Fruit fly (Drosophila melanogaster) whole organism, embryonic: ENCODE data around the gene CG14960.

Experiments used
- CG12155 ChIP-seq: fragments of 200-800 bp; sonication (Bioruptor generic); optimal IDR thresholded peaks from 3 replicates; lab custom pipeline; 2016; ENCODE audit warnings: missing biosample characterization, missing genetic modification characterization
- CG12391 ChIP-seq: fragments of 200-800 bp; sonication (Bioruptor generic); optimal IDR thresholded peaks from 3 replicates; lab custom pipeline; 2018; ENCODE audit warnings: missing biosample characterization, mild to moderate bottlenecking, missing genetic modification characterization, moderate library complexity
- CG17912 ChIP-seq: fragments of 200-800 bp; sonication (Bioruptor generic); optimal IDR thresholded peaks from 2 replicates; lab custom pipeline; 2018; ENCODE audit warnings: missing biosample characterization, mild to moderate bottlenecking, missing genetic modification characterization
- CG2712 ChIP-seq: fragments of 200-800 bp; optimal IDR thresholded peaks from 3 replicates; lab custom pipeline; 2019; ENCODE audit warnings: missing biosample characterization, mild to moderate bottlenecking, missing genetic modification characterization, moderate library complexity
- CG32772 ChIP-seq: fragments of 200-800 bp; sonication (Bioruptor generic); IDR thresholded peaks from 2 replicates; pipeline ENCODE4 v1.3.6; 2022; ENCODE audit warnings: missing biosample characterization, missing genetic modification characterization
- CG4282 ChIP-seq: fragments of 200-800 bp; sonication (Bioruptor generic); optimal IDR thresholded peaks from 2 replicates; lab custom pipeline; 2016; ENCODE audit warnings: missing biosample characterization, missing genetic modification characterization
- CG4328 ChIP-seq: fragments of 200-800 bp; sonication (Bioruptor generic); optimal IDR thresholded peaks from 3 replicates; lab custom pipeline; 2017; ENCODE audit warnings: missing biosample characterization, missing genetic modification reagents, missing genetic modification characterization
- CG6813 ChIP-seq: fragments of 200-800 bp; sonication (Bioruptor generic); optimal IDR thresholded peaks from 2 replicates; lab custom pipeline; 2017; ENCODE audit warnings: missing biosample characterization, missing genetic modification characterization, mild to moderate bottlenecking, moderate library complexity, missing genetic modification reagents
- CG7271 ChIP-seq: fragments of 200-800 bp; sonication (Bioruptor generic); optimal IDR thresholded peaks from 2 replicates; lab custom pipeline; 2018; ENCODE audit warnings: missing biosample characterization, mild to moderate bottlenecking, missing genetic modification characterization, moderate library complexity
- CG8944 ChIP-seq: fragments of 200-800 bp; sonication (Bioruptor generic); optimal IDR thresholded peaks from 3 replicates; lab custom pipeline; 2016; ENCODE audit warnings: missing biosample characterization, missing genetic modification characterization
- Chrac-16 ChIP-seq: fragments of 200-800 bp; sonication (Bioruptor generic); optimal IDR thresholded peaks from 3 replicates; lab custom pipeline; 2016; ENCODE audit warnings: missing biosample characterization, missing genetic modification characterization
- D19A ChIP-seq: fragments of 200-800 bp; optimal IDR thresholded peaks from 3 replicates; lab custom pipeline; 2019; ENCODE audit warnings: missing biosample characterization, mild to moderate bottlenecking, missing genetic modification characterization, moderate library complexity
- D19B ChIP-seq: fragments of 200-800 bp; sonication (Bioruptor generic); optimal IDR thresholded peaks from 2 replicates; lab custom pipeline; 2017; ENCODE audit warnings: missing biosample characterization, mild to moderate bottlenecking, missing genetic modification characterization
- Dp ChIP-seq: fragments of 200-800 bp; sonication (Bioruptor generic); optimal IDR thresholded peaks from 2 replicates; lab custom pipeline; 2018; ENCODE audit warnings: missing biosample characterization, mild to moderate bottlenecking, missing genetic modification characterization, moderate library complexity
- Drgx ChIP-seq: fragments of 200-800 bp; sonication (Bioruptor generic); IDR thresholded peaks from 2 replicates; pipeline ENCODE4 v1.3.6; 2022; ENCODE audit warnings: missing biosample characterization, missing genetic modification characterization
- Eip74EF ChIP-seq, 2 experiments: fragments of 200-800 bp in 1 of 2; fragments of >200 bp in 1 of 2; sonication (Bioruptor generic) in 1 of 2; optimal IDR thresholded peaks; 2 replicates each; lab custom pipeline; 2017 to 2019; ENCODE audit warnings: missing biosample characterization in 2 of 2, missing genetic modification characterization in 2 of 2, mild to moderate bottlenecking in 1 of 2, moderate library complexity in 1 of 2
- Fer3 ChIP-seq: fragments of 200-800 bp; sonication (Bioruptor generic); optimal IDR thresholded peaks from 2 replicates; lab custom pipeline; 2018; ENCODE audit warnings: missing biosample characterization, mild to moderate bottlenecking, missing genetic modification characterization, moderate library complexity
- MTF-1 ChIP-seq: fragments of 200-800 bp; sonication (Bioruptor generic); optimal IDR thresholded peaks from 2 replicates; lab custom pipeline; 2018; ENCODE audit warnings: missing biosample characterization, mild to moderate bottlenecking, missing genetic modification characterization, borderline replicate concordance
- Mad ChIP-seq: fragments of 200-800 bp; sonication (Bioruptor generic); optimal IDR thresholded peaks from 2 replicates; lab custom pipeline; 2016; ENCODE audit warnings: missing biosample characterization, missing genetic modification characterization
- Mrtf ChIP-seq: fragments of 200-800 bp; sonication (Bioruptor generic); IDR thresholded peaks from 3 replicates; pipeline ENCODE4 v1.3.6; 2022; ENCODE audit warnings: missing biosample characterization, missing genetic modification characterization
- Nf-YB ChIP-seq: fragments of 200-800 bp; sonication (Bioruptor generic); optimal IDR thresholded peaks from 3 replicates; lab custom pipeline; 2019; ENCODE audit warnings: missing biosample characterization, mild to moderate bottlenecking, missing genetic modification characterization, moderate library complexity
- Ravus ChIP-seq: fragments of 200-800 bp; sonication (Bioruptor generic); IDR thresholded peaks from 2 replicates; pipeline ENCODE4 v1.3.6; 2022; ENCODE audit warnings: missing biosample characterization, missing genetic modification characterization
- Scr ChIP-seq: fragments of 200-800 bp; sonication (Bioruptor generic); IDR thresholded peaks from 2 replicates; pipeline ENCODE4 v1.3.6; 2022; ENCODE audit warnings: missing biosample characterization, missing genetic modification characterization; ENCODE audit not compliant: partially characterized antibody
- amos ChIP-seq: fragments of 200-800 bp; sonication (Bioruptor generic); IDR thresholded peaks from 2 replicates; pipeline ENCODE4 v1.3.6; 2022; ENCODE audit warnings: missing biosample characterization, missing genetic modification characterization; ENCODE audit not compliant: partially characterized antibody
- bbx ChIP-seq: fragments of 200-800 bp; sonication (Bioruptor generic); IDR thresholded peaks from 2 replicates; pipeline ENCODE4 v1.3.6; 2022; ENCODE audit warnings: missing biosample characterization, missing genetic modification characterization; ENCODE audit not compliant: partially characterized antibody
- chn ChIP-seq: fragments of 200-800 bp; sonication (Bioruptor generic); optimal IDR thresholded peaks from 2 replicates; lab custom pipeline; 2016; ENCODE audit warnings: missing biosample characterization, missing genetic modification characterization
- crol ChIP-seq: fragments of 200-800 bp; sonication (Bioruptor generic); IDR thresholded peaks from 2 replicates; pipeline ENCODE4 v1.3.6; 2022; ENCODE audit warnings: missing biosample characterization, missing genetic modification characterization
- gcm ChIP-seq: fragments of 200-800 bp; sonication (Bioruptor generic); optimal IDR thresholded peaks from 2 replicates; lab custom pipeline; 2019; ENCODE audit warnings: missing biosample characterization, mild to moderate bottlenecking, missing genetic modification characterization, moderate library complexity
- gfzf ChIP-seq: fragments of 200-800 bp; sonication (Bioruptor generic); optimal IDR thresholded peaks from 2 replicates; lab custom pipeline; 2016; ENCODE audit warnings: missing biosample characterization, mild to moderate bottlenecking, missing genetic modification characterization, moderate library complexity
- ham ChIP-seq: fragments of 200-800 bp; sonication (Bioruptor generic); IDR thresholded peaks from 2 replicates; pipeline ENCODE4 v1.3.6; 2022; ENCODE audit warnings: missing biosample characterization, missing genetic modification characterization
- hb ChIP-seq: fragments of 200-800 bp; sonication (Bioruptor generic); IDR thresholded peaks from 3 replicates; pipeline ENCODE4 v1.3.6; 2022; ENCODE audit warnings: missing biosample characterization, missing genetic modification characterization; ENCODE audit not compliant: partially characterized antibody
- lmd ChIP-seq: fragments of 200-800 bp; sonication (Bioruptor generic); IDR thresholded peaks from 2 replicates; pipeline ENCODE4 v1.3.6; 2022; ENCODE audit warnings: missing biosample characterization, missing genetic modification characterization
- pan ChIP-seq, 4 experiments: fragments of >200 bp in 3 of 4; fragments of 200-800 bp in 1 of 4; sonication (Bioruptor generic) in 1 of 4; optimal IDR thresholded peaks in 3 of 4; IDR thresholded peaks in 1 of 4; 2 replicates each; pipeline versions ENCODE4 v1.3.6 to Lab custom; 2017 to 2022; ENCODE audit warnings: missing biosample characterization in 2 of 4, missing genetic modification characterization in 2 of 4, mixed read lengths in 1 of 4
- pb ChIP-seq: fragments of 200-800 bp; sonication (Bioruptor generic); optimal IDR thresholded peaks from 3 replicates; lab custom pipeline; 2016; ENCODE audit warnings: missing biosample characterization, missing genetic modification characterization
- psq ChIP-seq: fragments of 200-800 bp; sonication (Bioruptor generic); optimal IDR thresholded peaks from 2 replicates; lab custom pipeline; 2017; ENCODE audit warnings: missing biosample characterization, missing genetic modification characterization
- pzg ChIP-seq: fragments of 200-800 bp; sonication (Bioruptor generic); optimal IDR thresholded peaks from 3 replicates; lab custom pipeline; 2018; ENCODE audit warnings: missing biosample characterization, mild to moderate bottlenecking, missing genetic modification characterization, moderate library complexity
- repo ChIP-seq: fragments of 200-800 bp; sonication (Bioruptor generic); optimal IDR thresholded peaks from 2 replicates; lab custom pipeline; 2016; ENCODE audit warnings: missing biosample characterization, missing genetic modification characterization
- row ChIP-seq: fragments of 200-800 bp; sonication (Bioruptor generic); IDR thresholded peaks from 3 replicates; pipeline ENCODE4 v1.3.6; 2022; ENCODE audit warnings: missing biosample characterization, missing genetic modification characterization
- sd ChIP-seq: fragments of 200-800 bp; sonication (Bioruptor generic); optimal IDR thresholded peaks from 3 replicates; lab custom pipeline; 2018; ENCODE audit warnings: missing biosample characterization, mild to moderate bottlenecking, missing genetic modification characterization, moderate library complexity
- sens ChIP-seq: fragments of 200-800 bp; sonication (Bioruptor generic); peaks from one replicate; lab custom pipeline; 2016; ENCODE audit warnings: missing biosample characterization, missing genetic modification characterization
- sens-2 ChIP-seq: fragments of 200-800 bp; sonication (Bioruptor generic); IDR thresholded peaks from 2 replicates; pipeline ENCODE4 v1.3.6; 2022; ENCODE audit warnings: missing biosample characterization, missing genetic modification characterization
- slbo ChIP-seq: fragments of 200-800 bp; sonication (Bioruptor generic); IDR thresholded peaks from 2 replicates; pipeline ENCODE4 v1.3.6; 2022; ENCODE audit warnings: missing biosample characterization, missing genetic modification characterization
- ssp ChIP-seq: fragments of 200-800 bp; sonication (Bioruptor generic); IDR thresholded peaks from 2 replicates; pipeline ENCODE4 v1.3.6; 2022; ENCODE audit warnings: missing biosample characterization, missing genetic modification characterization
- ttk ChIP-seq: fragments of 200-800 bp; sonication (Bioruptor generic); IDR thresholded peaks from 2 replicates; pipeline ENCODE4 v2.1.2; 2022; ENCODE audit warnings: missing biosample characterization, missing genetic modification characterization
- tup ChIP-seq: fragments of 200-800 bp; sonication (Bioruptor generic); optimal IDR thresholded peaks from 2 replicates; lab custom pipeline; 2016; ENCODE audit warnings: missing biosample characterization, mild to moderate bottlenecking, missing genetic modification characterization, moderate library complexity
- unc-4 ChIP-seq: fragments of 200-800 bp; sonication (Bioruptor generic); IDR thresholded peaks from 2 replicates; pipeline ENCODE4 v1.3.6; 2022; ENCODE audit warnings: missing biosample characterization, missing genetic modification characterization; ENCODE audit not compliant: partially characterized antibody
- z ChIP-seq: fragments of 200-800 bp; sonication (Bioruptor generic); IDR thresholded peaks from 3 replicates; pipeline ENCODE4 v1.3.6; 2022; ENCODE audit warnings: missing biosample characterization, missing genetic modification characterization

CG14960 gene

DNA sequence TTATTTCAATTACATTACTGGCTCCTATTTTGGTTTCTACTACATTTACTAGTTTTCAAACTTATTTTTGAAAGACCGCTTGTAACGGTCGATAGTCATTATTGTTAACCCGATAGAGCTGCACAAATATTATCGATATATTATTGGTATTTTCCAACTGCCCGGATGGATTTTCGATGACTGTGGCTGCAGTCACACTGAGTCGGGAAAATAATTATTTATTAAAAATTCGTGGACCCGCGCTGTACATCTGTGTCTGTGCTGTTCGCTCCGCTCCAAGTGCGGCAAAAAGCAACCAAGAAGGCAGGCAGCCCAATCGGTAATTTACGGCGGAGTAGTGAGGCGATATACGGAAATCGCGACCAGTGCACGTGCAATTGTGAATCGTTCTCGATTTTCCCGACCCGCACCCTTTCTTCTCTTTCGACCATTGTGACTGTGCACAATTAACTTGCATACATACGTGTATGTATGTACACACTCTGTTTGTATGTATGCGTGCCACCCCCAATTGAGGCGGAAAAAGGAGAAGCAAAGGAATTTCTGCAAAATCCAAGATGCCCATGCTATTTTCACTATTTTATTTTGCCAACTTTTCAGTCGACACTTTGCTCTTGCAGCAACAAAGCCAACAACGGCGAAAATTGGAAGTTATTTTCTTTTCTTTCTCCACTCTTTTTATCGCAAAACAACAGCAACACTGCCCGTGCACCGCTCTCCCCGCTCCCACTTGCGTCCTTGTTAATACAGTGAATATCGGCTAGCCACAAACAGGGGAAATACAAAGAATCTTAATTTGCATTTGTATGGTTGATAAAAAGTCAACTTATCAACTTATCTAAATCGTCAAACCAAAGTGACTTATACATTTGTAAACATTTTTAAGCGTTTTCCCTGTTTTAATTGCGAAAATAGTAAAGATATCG is 33.0 kb downstream of the CG14960 start, which contains the start of gene ZnT63C:
ZnT63C (plus strand) TSS at position 175 of the 926 bp plus-strand sequence.
- TF ChIP-seq Scr (GFP tag; lab: Robert Waterston, UW) (peak; percentile 79), row (GFP tag; lab: Robert Waterston, UW) (peak; percentile 33; the same call in 2 of the 3 replicates), Mad (GFP tag; lab: Kevin White, UChicago) (peak; percentile 14), pb (GFP tag; lab: Kevin White, UChicago) (no peak), gcm (GFP tag; lab: Kevin White, UChicago) (no peak), crol (GFP tag; lab: Robert Waterston, UW) (peak; percentile 89), Chrac-16 (no peak), slbo (GFP tag; lab: Robert Waterston, UW) (no peak), z (GFP tag; lab: Robert Waterston, UW) (no peak), pan (optimal IDR thresholded peaks at IDR 0.05; lab: Kevin White, UChicago) (no peak), pan (GFP tag; optimal IDR thresholded peaks at IDR 0.05 in 1 of 2, IDR thresholded peaks at IDR 0.05 in 1 of 2) (peak in 1 of 2 experiments; percentile 10), repo (GFP tag; lab: Kevin White, UChicago) (no peak), CG2712 (peak; percentile 100), MTF-1 (GFP tag; lab: Kevin White, UChicago) (peak; percentile 23), Dp (GFP tag; lab: Kevin White, UChicago) (peak; percentile 54), D19A (tag; lab: Kevin White, UChicago) (peak; percentile 6), CG32772 (no peak), sd (tag; lab: Kevin White, UChicago) (peak; percentile 58), tup (no peak), lmd (no peak), CG7271 (tag; lab: Kevin White, UChicago) (no peak), gfzf (GFP tag; lab: Kevin White, UChicago) (peak; percentile 85), D19B (GFP tag; lab: Kevin White, UChicago) (no peak), Ravus (GFP tag; lab: Robert Waterston, UW) (no peak), sens (peak; percentile 69), unc-4 (GFP tag; lab: Robert Waterston, UW) (peak; percentile 78), CG4282 (GFP tag; lab: Kevin White, UChicago) (no peak), CG6813 (GFP tag; lab: Kevin White, UChicago) (no peak), Nf-YB (no peak), ham (GFP tag; lab: Robert Waterston, UW) (no peak), Mrtf (no peak), pzg (GFP tag; lab: Kevin White, UChicago) (peak; percentile 74), CG17912 (GFP tag; lab: Kevin White, UChicago) (no peak), Drgx (GFP tag; lab: Robert Waterston, UW) (peak; percentile 23; the same call in 1 of the 2 replicates), CG4328 (GFP tag; lab: Kevin White, UChicago) (no peak), chn (GFP tag; lab: Kevin White, UChicago) (no peak), CG8944 (no peak), ssp (GFP tag; lab: Robert Waterston, UW) (no peak), Eip74EF (GFP tag; optimal IDR thresholded peaks at IDR 0.05; lab: Kevin White, UChicago) (no peak), sens-2 (no peak), amos (GFP tag; lab: Robert Waterston, UW) (peak; percentile 78), ttk (GFP tag; lab: Robert Waterston, UW) (peak; percentile 22; the same call in 1 of the 2 replicates), bbx (GFP tag; lab: Robert Waterston, UW) (peak; percentile 93), CG12155 (GFP tag; lab: Kevin White, UChicago) (no peak), Fer3 (tag; lab: Kevin White, UChicago) (no peak), CG12391 (tag; lab: Kevin White, UChicago) (no peak), psq (GFP tag; lab: Kevin White, UChicago) (no peak), hb (GFP tag; lab: Robert Waterston, UW) (peak; percentile 79)
